Worm (Caenorhabditis elegans): ENCODE measurements around the gene ost-1.

DNA sequence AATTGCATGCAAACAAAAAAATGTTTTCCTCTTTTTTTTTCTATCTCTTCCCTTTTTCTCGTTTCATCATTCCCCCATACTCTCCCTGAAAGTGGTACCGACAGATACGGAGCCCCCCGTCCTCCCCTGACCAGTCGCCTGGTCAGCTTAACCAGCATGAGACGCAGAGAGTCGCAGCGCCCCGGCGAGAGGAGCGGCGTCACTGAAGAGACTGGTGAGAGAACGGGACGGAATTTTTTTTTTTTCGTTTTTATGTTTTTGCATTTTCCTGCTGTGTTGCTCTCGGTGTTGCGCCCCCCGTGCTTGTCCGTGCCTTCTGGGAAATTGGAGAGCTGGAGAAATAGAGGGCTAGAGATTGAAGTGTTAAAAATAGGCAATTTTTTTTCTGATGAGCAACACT lies 36.8 kb upstream of the ost-1 start:
- no peak for TF ChIP-seq elt-1 (tag; optimal IDR thresholded peaks at IDR 0.05)
- TF ChIP-seq fkh-2 (tag; optimal IDR thresholded peaks at IDR 0.05): no peak
- TF ChIP-seq snpc-4 (tag; optimal IDR thresholded peaks at IDR 0.05): peak; percentile 49
- TF ChIP-seq ceh-16 (tag; optimal IDR thresholded peaks at IDR 0.05): no peak
- peak; percentile 60 for TF ChIP-seq skn-1 (tag; optimal IDR thresholded peaks at IDR 0.05)
- peak; percentile 95 for TF ChIP-seq nfya-1 (tag; optimal IDR thresholded peaks at IDR 0.05; ENCODE audit: insufficient read depth)
- TF ChIP-seq egl-27 (tag; optimal IDR thresholded peaks at IDR 0.05): no peak
- peak; percentile 70 for TF ChIP-seq mdl-1 (tag; optimal IDR thresholded peaks at IDR 0.05)
- peak; percentile 39 for TF ChIP-seq unc-62 (GFP tag; optimal IDR thresholded peaks at IDR 0.05)
- TF ChIP-seq hmg-11 (tag; optimal IDR thresholded peaks at IDR 0.05): peak; percentile 88

Measured in whole organism, L3 larva.